Worm (Caenorhabditis elegans) whole organism, young adult: ENCODE measurements around the gene Y67D8B.5.
A peak's percentile ranks its signal among the peaks of the same experiment; 100 is the strongest.

Source experiments
- F39B2.1 ChIP-seq: fragments of 200-800 bp; sonication (Bioruptor generic); IDR thresholded peaks from 2 replicates; pipeline ENCODE4 v1.3.6; 2022; ENCODE audit warnings: missing genetic modification reagents, missing genetic modification characterization, missing compliant biosample characterization
- F52B5.7 ChIP-seq: sonication (generic microtip); optimal IDR thresholded peaks from 2 replicates; lab custom pipeline; 2016; ENCODE audit warnings: mild to moderate bottlenecking, missing genetic modification characterization, missing compliant biosample characterization
- F55B11.4 ChIP-seq: sonication (generic microtip); optimal IDR thresholded peaks from 2 replicates; lab custom pipeline; 2016; ENCODE audit warnings: missing compliant biosample characterization, missing genetic modification characterization, borderline replicate concordance; ENCODE audit not compliant: insufficient read depth
- F57A8.1 ChIP-seq: fragments of 200-800 bp; sonication (Bioruptor generic); optimal IDR thresholded peaks from 2 replicates; lab custom pipeline; 2018; ENCODE audit warnings: mild to moderate bottlenecking, missing genetic modification characterization, moderate library complexity, missing compliant biosample characterization
- F57C9.4 ChIP-seq: sonication (generic microtip); optimal IDR thresholded peaks from 2 replicates; lab custom pipeline; 2017; ENCODE audit warnings: mild to moderate bottlenecking, missing genetic modification characterization, missing compliant biosample characterization
- K11D2.4 ChIP-seq: fragments of 200-800 bp; sonication (Bioruptor generic); IDR thresholded peaks from 2 replicates; pipeline ENCODE4 v1.3.6; 2022; ENCODE audit warnings: missing genetic modification reagents, missing genetic modification characterization, missing compliant biosample characterization
- T26A5.8 ChIP-seq: sonication (generic microtip); optimal IDR thresholded peaks from 2 replicates; lab custom pipeline; 2016; ENCODE audit warnings: missing genetic modification characterization, missing compliant biosample characterization
- Y67H2A.10 ChIP-seq: fragments of 200-800 bp; sonication (Bioruptor generic); conservative IDR thresholded peaks from 2 replicates; pipeline ENCODE4 v1.3.6; 2022; ENCODE audit warnings: missing genetic modification reagents, missing genetic modification characterization, missing compliant biosample characterization
- ZK185.1 ChIP-seq: sonication (generic microtip); optimal IDR thresholded peaks from 2 replicates; lab custom pipeline; 2016; ENCODE audit warnings: mild to moderate bottlenecking, missing genetic modification characterization, missing compliant biosample characterization; ENCODE audit not compliant: poor library complexity, severe bottlenecking
- akir-1 ChIP-seq: fragments of 200-800 bp; sonication (Bioruptor generic); optimal IDR thresholded peaks from 2 replicates; lab custom pipeline; 2018; ENCODE audit warnings: mild to moderate bottlenecking, missing genetic modification characterization, moderate library complexity, missing compliant biosample characterization
- aptf-2 ChIP-seq: fragments of 200-800 bp; sonication (Bioruptor generic); conservative IDR thresholded peaks from 2 replicates; pipeline ENCODE4 v1.3.6; 2022; ENCODE audit warnings: missing genetic modification reagents, missing genetic modification characterization, missing compliant biosample characterization
- attf-6 ChIP-seq: fragments of 200-800 bp; sonication (Bioruptor generic); IDR thresholded peaks from 2 replicates; pipeline ENCODE4 v1.3.6; 2022; ENCODE audit warnings: missing genetic modification reagents, missing genetic modification characterization, missing compliant biosample characterization
- bed-1 ChIP-seq: fragments of 200-800 bp; sonication (Bioruptor generic); IDR thresholded peaks from 2 replicates; pipeline ENCODE4 v1.3.6; 2022; ENCODE audit warnings: missing genetic modification reagents, missing genetic modification characterization, missing compliant biosample characterization
- cebp-2 ChIP-seq: fragments of 200-800 bp; sonication (Bioruptor generic); IDR thresholded peaks from 2 replicates; pipeline ENCODE4 v1.3.6; 2022; ENCODE audit warnings: missing genetic modification characterization, missing compliant biosample characterization
- ceh-100 ChIP-seq: fragments of 200-800 bp; sonication (Bioruptor generic); IDR thresholded peaks from 2 replicates; pipeline ENCODE4 v1.3.6; 2022; ENCODE audit warnings: missing genetic modification reagents, missing genetic modification characterization, missing compliant biosample characterization
- ceh-79 ChIP-seq: sonication (generic microtip); optimal IDR thresholded peaks from 2 replicates; lab custom pipeline; 2017; ENCODE audit warnings: mild to moderate bottlenecking, missing genetic modification characterization, missing compliant biosample characterization
- die-1 ChIP-seq: sonication (generic microtip); optimal IDR thresholded peaks from 2 replicates; lab custom pipeline; 2016; ENCODE audit warnings: missing genotype, mild to moderate bottlenecking, missing genetic modification characterization, missing compliant biosample characterization
- dox-1 ChIP-seq: fragments of 200-800 bp; sonication (Bioruptor generic); IDR thresholded peaks from 2 replicates; pipeline ENCODE4 v1.3.6; 2022; ENCODE audit warnings: missing genetic modification reagents, missing genetic modification characterization, missing compliant biosample characterization
- efl-1 ChIP-seq: fragments of 150-350 bp; optimal IDR thresholded peaks from 2 replicates; lab custom pipeline; 2014; ENCODE audit warnings: missing biosample characterization, missing genetic modification reagents, missing genetic modification characterization
- egl-44 ChIP-seq: fragments of 200-800 bp; sonication (Bioruptor generic); IDR thresholded peaks from 2 replicates; pipeline ENCODE4 v1.3.6; 2022; ENCODE audit warnings: missing genetic modification reagents, missing genetic modification characterization, missing compliant biosample characterization
- ekl-4 ChIP-seq: fragments of 200-800 bp; sonication (Bioruptor generic); IDR thresholded peaks from 2 replicates; pipeline ENCODE4 v1.3.6; 2022; ENCODE audit warnings: missing genetic modification reagents, missing genetic modification characterization, missing compliant biosample characterization
- lin-54 ChIP-seq: fragments of 200-800 bp; sonication (Bioruptor generic); optimal IDR thresholded peaks from 2 replicates; lab custom pipeline; 2018; ENCODE audit warnings: mild to moderate bottlenecking, missing genetic modification characterization, missing compliant biosample characterization
- lsl-1 ChIP-seq: fragments of 200-800 bp; sonication (Bioruptor generic); optimal IDR thresholded peaks from 2 replicates; lab custom pipeline; 2018; ENCODE audit warnings: mild to moderate bottlenecking, missing genetic modification characterization, moderate library complexity, missing compliant biosample characterization
- lsy-27 ChIP-seq: sonication (generic microtip); optimal IDR thresholded peaks from 2 replicates; lab custom pipeline; 2017; ENCODE audit warnings: missing genetic modification characterization, mild to moderate bottlenecking, missing compliant biosample characterization, antibody characterized with exemption, missing genotype, borderline replicate concordance; ENCODE audit not compliant: insufficient read depth
- madf-3 ChIP-seq: fragments of 200-800 bp; sonication (Bioruptor generic); IDR thresholded peaks from 2 replicates; pipeline ENCODE4 v1.3.6; 2022; ENCODE audit warnings: missing genetic modification reagents, missing genetic modification characterization, missing compliant biosample characterization
- mel-28 ChIP-seq: sonication (generic microtip); optimal IDR thresholded peaks from 2 replicates; lab custom pipeline; 2016; ENCODE audit warnings: borderline replicate concordance, mild to moderate bottlenecking, missing genetic modification characterization, missing compliant biosample characterization
- mxl-1 ChIP-seq: sonication (generic microtip); optimal IDR thresholded peaks from 2 replicates; lab custom pipeline; 2016; ENCODE audit warnings: missing genetic modification characterization, missing compliant biosample characterization
- nfyb-1 ChIP-seq: fragments of 200-800 bp; sonication (Bioruptor generic); IDR thresholded peaks from 2 replicates; pipeline ENCODE4 v1.3.6; 2022; ENCODE audit warnings: missing genetic modification reagents, missing genetic modification characterization, missing compliant biosample characterization
- nhr-120 ChIP-seq: fragments of 200-800 bp; sonication (Bioruptor generic); IDR thresholded peaks from 2 replicates; pipeline ENCODE4 v1.3.6; 2022; ENCODE audit warnings: missing genetic modification characterization, missing compliant biosample characterization
- nhr-179 ChIP-seq: sonication (generic microtip); optimal IDR thresholded peaks from 2 replicates; lab custom pipeline; 2016; ENCODE audit warnings: mild to moderate bottlenecking, missing genetic modification characterization, missing compliant biosample characterization
- nhr-27 ChIP-seq: fragments of 200-800 bp; sonication (Bioruptor generic); optimal IDR thresholded peaks from 2 replicates; lab custom pipeline; 2018; ENCODE audit warnings: mild to moderate bottlenecking, missing genetic modification characterization, moderate library complexity, missing compliant biosample characterization
- nhr-80 ChIP-seq: sonication (generic microtip); optimal IDR thresholded peaks from 2 replicates; lab custom pipeline; 2016; ENCODE audit warnings: missing genetic modification characterization, missing compliant biosample characterization
- pbrm-1 ChIP-seq: fragments of 200-800 bp; sonication (Bioruptor generic); IDR thresholded peaks from 2 replicates; pipeline ENCODE4 v1.3.6; 2022; ENCODE audit warnings: missing genetic modification reagents, missing genetic modification characterization, missing compliant biosample characterization
- pha-4 ChIP-seq: fragments of 150-350 bp; sonication (generic microtip); optimal IDR thresholded peaks from 2 replicates; lab custom pipeline; 2014; ENCODE audit warnings: missing biosample characterization, missing genetic modification reagents, missing genetic modification characterization
- rpc-1 ChIP-seq, 2 experiments: fragments of 150-350 bp in 1 of 2; sonication (generic microtip) in 1 of 2; optimal IDR thresholded peaks; 2 replicates each; lab custom pipeline; 2014 to 2018; ENCODE audit warnings: missing biosample characterization in 1 of 2, missing genetic modification characterization in 1 of 2, missing genetic modification reagents in 1 of 2, missing genotype in 1 of 2
- sdz-38 ChIP-seq: sonication (generic microtip); optimal IDR thresholded peaks from 2 replicates; lab custom pipeline; 2016; ENCODE audit warnings: missing genotype, missing genetic modification characterization, missing compliant biosample characterization
- snpc-1.3 ChIP-seq: sonication (generic microtip); optimal IDR thresholded peaks from 2 replicates; lab custom pipeline; 2017; ENCODE audit warnings: missing genetic modification characterization, mild to moderate bottlenecking, missing compliant biosample characterization, antibody characterized with exemption, moderate library complexity, missing genotype, missing genetic modification reagents; ENCODE audit not compliant: insufficient read depth
- snpc-3.4 ChIP-seq: sonication (generic microtip); optimal IDR thresholded peaks from 2 replicates; lab custom pipeline; 2017; ENCODE audit warnings: missing genetic modification characterization, mild to moderate bottlenecking, missing compliant biosample characterization, antibody characterized with exemption, moderate library complexity, missing genotype, missing genetic modification reagents
- snpc-4 ChIP-seq, 5 experiments: fragments of 150-350 bp in 1 of 5; sonication (generic microtip) in 4 of 5; optimal IDR thresholded peaks; 2 replicates each; lab custom pipeline; 2014 to 2018; ENCODE audit warnings: missing genetic modification characterization in 5 of 5, missing biosample characterization in 3 of 5, antibody characterized with exemption in 2 of 5, mild to moderate bottlenecking in 2 of 5, missing compliant biosample characterization in 2 of 5, missing genotype in 2 of 5, moderate library complexity in 2 of 5, missing genetic modification reagents in 1 of 5
- somi-1 ChIP-seq: fragments of 200-800 bp; sonication (Bioruptor generic); optimal IDR thresholded peaks from 2 replicates; lab custom pipeline; 2018; ENCODE audit warnings: mild to moderate bottlenecking, missing genetic modification characterization, missing compliant biosample characterization
- sptf-2 ChIP-seq: fragments of 200-800 bp; sonication (Bioruptor generic); optimal IDR thresholded peaks from 2 replicates; lab custom pipeline; 2018; ENCODE audit warnings: mild to moderate bottlenecking, missing genetic modification characterization, missing compliant biosample characterization
- tlf-1 ChIP-seq: fragments of 200-800 bp; sonication (Bioruptor generic); optimal IDR thresholded peaks from 2 replicates; lab custom pipeline; 2018; ENCODE audit warnings: mild to moderate bottlenecking, missing genetic modification characterization, missing compliant biosample characterization
- zfh-2 ChIP-seq: fragments of 200-800 bp; sonication (Bioruptor generic); conservative IDR thresholded peaks from 2 replicates; pipeline ENCODE4 v1.3.6; 2022; ENCODE audit warnings: missing genetic modification reagents, missing genetic modification characterization, missing compliant biosample characterization
- zim-3 ChIP-seq: sonication (generic microtip); optimal IDR thresholded peaks from 2 replicates; lab custom pipeline; 2017; ENCODE audit warnings: mild to moderate bottlenecking, missing genetic modification characterization, moderate library complexity, missing compliant biosample characterization

The Y67D8B.5 gene

ce11 chrIV:3232694-3233372 is 30.7 kb downstream of the Y67D8B.5 start (continued):
- TF ChIP-seq ZK185.1 (tag; lab: Kevin White, UChicago): peak; percentile 62
- TF ChIP-seq F52B5.7 (tag; lab: Kevin White, UChicago): no peak
- no peak for TF ChIP-seq mxl-1 (tag; lab: Kevin White, UChicago)
- no peak for TF ChIP-seq T26A5.8
- TF ChIP-seq akir-1: peak; percentile 50

ce11 chrIV:3233429-3233885 is 31.3 kb downstream of the Y67D8B.5 start:
- TF ChIP-seq ZK185.1 (tag; lab: Kevin White, UChicago) (peak; percentile 40), pbrm-1 (GFP tag; lab: Robert Waterston, UW) (no peak), snpc-4 (GFP tag; optimal IDR thresholded peaks at IDR 0.05; lab: Kevin White, UChicago) (no peak), snpc-4 (tag; optimal IDR thresholded peaks at IDR 0.05; lab: Kevin White, UChicago) (peak in 1 of 4 experiments; percentile 5), zim-3 (no peak), sdz-38 (tag; lab: Kevin White, UChicago) (no peak), cebp-2 (GFP tag; lab: Robert Waterston, UW) (no peak), nhr-27 (no peak), egl-44 (GFP tag; lab: Robert Waterston, UW) (no peak), lsl-1 (GFP tag; lab: Kevin White, UChicago) (no peak), sptf-2 (no peak), snpc-1.3 (tag; lab: Kevin White, UChicago) (no peak), zfh-2 (GFP tag; lab: Robert Waterston, UW) (peak; percentile 83), ceh-79 (tag; lab: Kevin White, UChicago) (no peak), madf-3 (0 out of 2 replicates have a peak, but pooled peaks have one; percentile 46), F57A8.1 (GFP tag; lab: Kevin White, UChicago) (no peak), T26A5.8 (no peak), attf-6 (GFP tag; lab: Robert Waterston, UW) (no peak), lin-54 (GFP tag; lab: Kevin White, UChicago) (no peak), Y67H2A.10 (GFP tag; lab: Robert Waterston, UW) (no peak), nfyb-1 (no peak), lsy-27 (tag; lab: Kevin White, UChicago) (no peak), nhr-120 (no peak), F39B2.1 (GFP tag; lab: Robert Waterston, UW) (no peak), nhr-179 (no peak), ekl-4 (GFP tag; lab: Robert Waterston, UW) (no peak), snpc-3.4 (tag; lab: Kevin White, UChicago) (no peak), F57C9.4 (tag; lab: Kevin White, UChicago) (no peak), pha-4 (no peak), mel-28 (no peak), efl-1 (no peak), aptf-2 (no peak), nhr-80 (peak; percentile 34), ceh-100 (GFP tag; lab: Robert Waterston, UW) (no peak), K11D2.4 (GFP tag; lab: Robert Waterston, UW) (no peak), rpc-1 (optimal IDR thresholded peaks at IDR 0.05; lab: Kevin White, UChicago) (no peak), rpc-1 (tag; optimal IDR thresholded peaks at IDR 0.05; lab: Kevin White, UChicago) (no peak), tlf-1 (GFP tag; lab: Kevin White, UChicago) (no peak), somi-1 (GFP tag; lab: Kevin White, UChicago) (peak; percentile 5), bed-1 (GFP tag; lab: Robert Waterston, UW) (no peak), F55B11.4 (tag; lab: Kevin White, UChicago) (no peak), die-1 (tag; lab: Kevin White, UChicago) (no peak), dox-1 (GFP tag; lab: Robert Waterston, UW) (no peak)
